Worm (Caenorhabditis elegans): Measurements from ENCODE around the gene pssy-2.

Gene pssy-2

DNA sequence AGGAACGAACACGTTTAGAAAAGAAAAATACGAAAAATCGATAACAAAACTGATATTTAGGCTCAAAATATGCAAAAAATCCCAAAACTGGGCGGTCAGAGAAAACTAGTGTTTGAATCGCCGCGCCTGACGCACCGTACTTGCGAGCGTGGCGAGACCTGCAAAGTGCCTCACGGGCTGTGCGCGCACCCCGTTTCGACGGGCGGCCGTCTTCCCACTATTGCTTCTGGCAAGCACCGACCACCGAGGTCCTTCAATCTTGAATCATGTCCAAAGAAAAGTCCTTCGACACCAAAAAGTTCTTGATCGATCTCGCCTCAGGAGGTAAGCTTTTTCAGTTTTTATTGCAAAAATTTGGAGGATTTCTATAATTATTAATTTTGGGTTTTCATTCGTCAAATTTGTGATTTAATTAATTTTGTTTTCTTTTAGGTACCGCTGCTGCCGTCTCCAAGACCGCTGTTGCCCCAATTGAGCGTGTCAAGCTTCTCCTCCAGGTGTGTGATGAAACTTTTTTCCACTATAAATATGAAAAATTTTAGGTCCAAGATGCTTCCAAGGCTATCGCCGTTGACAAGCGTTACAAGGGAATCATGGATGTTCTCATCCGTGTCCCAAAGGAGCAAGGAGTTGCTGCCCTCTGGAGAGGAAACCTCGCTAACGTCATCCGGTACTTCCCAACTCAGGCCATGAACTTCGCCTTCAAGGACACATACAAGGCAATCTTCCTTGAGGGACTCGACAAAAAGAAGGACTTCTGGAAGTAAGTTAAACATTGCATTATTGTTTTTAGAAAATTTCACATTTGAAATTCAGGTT lies 8.4 kb upstream of the pssy-2 start, which contains the start of gene ant-1.1 (continued):
- TF ChIP-seq rec-8 (tag; optimal IDR thresholded peaks at IDR 0.05) (no peak), ets-4 (GFP tag; optimal IDR thresholded peaks at IDR 0.05) (peak; percentile 53), lin-54 (GFP tag; optimal IDR thresholded peaks at IDR 0.05) (peak; percentile 99), Y53F4B.3 (GFP tag; IDR thresholded peaks at IDR 0.05) (peak; percentile 63), lin-40 (tag; optimal IDR thresholded peaks at IDR 0.05) (peak; percentile 91), aptf-2 (GFP tag; conservative IDR thresholded peaks at IDR 0.05) (peak; percentile 82), nhr-90 (tag; optimal IDR thresholded peaks at IDR 0.05) (no peak), ztf-25 (GFP tag; IDR thresholded peaks at IDR 0.05) (0 out of 2 replicates have a peak, but pooled peaks have one; percentile 24), ztf-28 (GFP tag; IDR thresholded peaks at IDR 0.05) (peak; percentile 73; the same call in 1 of the 2 replicates), dpff-1 (tag; optimal IDR thresholded peaks at IDR 0.05) (no peak), nhr-120 (GFP tag; IDR thresholded peaks at IDR 0.05) (no peak), ceh-40 (GFP tag; IDR thresholded peaks at IDR 0.05) (no peak), ztf-6 (GFP tag; IDR thresholded peaks at IDR 0.05) (0 out of 2 replicates have a peak, but pooled peaks have one; percentile 38), tlf-1 (GFP tag; optimal IDR thresholded peaks at IDR 0.05) (peak; percentile 94), F52B5.7 (tag; optimal IDR thresholded peaks at IDR 0.05) (no peak), T07F8.4 (tag; optimal IDR thresholded peaks at IDR 0.05) (no peak), hlh-26 (GFP tag; conservative IDR thresholded peaks at IDR 0.05) (no peak), egl-44 (GFP tag; IDR thresholded peaks at IDR 0.05) (no peak), let-607 (tag; optimal IDR thresholded peaks at IDR 0.05) (peak; percentile 14 to 77), pha-4 (tag; optimal IDR thresholded peaks at IDR 0.05) (no peak), hmg-20 (GFP tag; IDR thresholded peaks at IDR 0.05) (peak; percentile 68), die-1 (tag; optimal IDR thresholded peaks at IDR 0.05) (peak; percentile 35), bed-1 (GFP tag; IDR thresholded peaks at IDR 0.05) (no peak), ceh-79 (tag; optimal IDR thresholded peaks at IDR 0.05) (peak; percentile 19), unc-62 (GFP tag; optimal IDR thresholded peaks at IDR 0.05) (no peak), lsy-27 (tag; optimal IDR thresholded peaks at IDR 0.05; ENCODE audit: borderline replicate concordance, insufficient read depth) (no peak), lir-1 (GFP tag; conservative IDR thresholded peaks at IDR 0.05) (peak; percentile 88), nfya-2 (GFP tag; IDR thresholded peaks at IDR 0.05) (no peak), unc-130 (GFP tag; optimal IDR thresholded peaks at IDR 0.05) (peak; percentile 30), B0019.2 (GFP tag; conservative IDR thresholded peaks at IDR 0.05) (0 out of 2 replicates have a peak, but pooled peaks have one; percentile 4), ceh-58 (GFP tag; IDR thresholded peaks at IDR 0.05) (no peak), mes-4 (tag; optimal IDR thresholded peaks at IDR 0.05) (no peak), K11D2.4 (GFP tag; IDR thresholded peaks at IDR 0.05) (peak; percentile 83), madf-10 (tag; optimal IDR thresholded peaks at IDR 0.05) (peak; percentile 74), nhr-80 (tag; optimal IDR thresholded peaks at IDR 0.05) (peak; percentile 63), hrde-1 (tag; optimal IDR thresholded peaks at IDR 0.05; ENCODE audit: borderline replicate concordance) (no peak), chd-7 (tag; optimal IDR thresholded peaks at IDR 0.05) (peak; percentile 66), hlh-12 (tag; optimal IDR thresholded peaks at IDR 0.05) (no peak), snpc-4 (GFP tag; optimal IDR thresholded peaks at IDR 0.05) (no peak), snpc-4 (tag; optimal IDR thresholded peaks at IDR 0.05) (peak in 3 of 4 experiments; percentile 34 to 65 (median 57)), F57C9.4 (tag; optimal IDR thresholded peaks at IDR 0.05) (no peak), snpc-1.1 (tag; optimal IDR thresholded peaks at IDR 0.05; ENCODE audit: insufficient read depth) (no peak), mel-28 (tag; optimal IDR thresholded peaks at IDR 0.05; ENCODE audit: borderline replicate concordance) (peak; percentile 38), D2030.7 (GFP tag; IDR thresholded peaks at IDR 0.05) (peak; percentile 88), him-1 (tag; optimal IDR thresholded peaks at IDR 0.05) (no peak), athp-1 (tag; optimal IDR thresholded peaks at IDR 0.05) (peak; percentile 81), dox-1 (GFP tag; IDR thresholded peaks at IDR 0.05) (peak; percentile 82)

Data from whole organism, young adult.